Worm (Caenorhabditis elegans) whole organism, L4 larva: ENCODE results near the gene C45H4.14.

Experiments
- Y105C5A.15 ChIP-seq: fragments of 200-800 bp; sonication (Bioruptor generic); IDR thresholded peaks from 2 replicates; pipeline ENCODE4 v1.3.6; 2022; ENCODE audit warnings: missing genetic modification characterization, missing compliant biosample characterization
- ceh-28 ChIP-seq: fragments of 150-350 bp; optimal IDR thresholded peaks from 2 replicates; lab custom pipeline; 2014; ENCODE audit warnings: missing biosample characterization, missing genetic modification reagents, missing genetic modification characterization
- egl-27 ChIP-seq: sonication (generic microtip); optimal IDR thresholded peaks from 3 replicates; lab custom pipeline; 2017; ENCODE audit warnings: missing biosample characterization, missing genetic modification reagents, missing genetic modification characterization
- fkh-10 ChIP-seq: fragments of 150-350 bp; optimal IDR thresholded peaks from 2 replicates; lab custom pipeline; 2014; ENCODE audit warnings: missing biosample characterization, missing genetic modification reagents, missing genetic modification characterization
- hif-1 ChIP-seq, 2 experiments: sonication (generic microtip); optimal IDR thresholded peaks; 2 replicates each; lab custom pipeline; 2016 to 2017; ENCODE audit warnings: missing compliant biosample characterization in 2 of 2, missing genetic modification characterization in 2 of 2, missing genetic modification reagents in 2 of 2, missing genotype in 2 of 2, mild to moderate bottlenecking in 1 of 2
- jun-1 ChIP-seq: fragments of 150-350 bp; optimal IDR thresholded peaks from 2 replicates; lab custom pipeline; 2014; ENCODE audit warnings: missing biosample characterization, missing genetic modification reagents, missing genetic modification characterization
- mdl-1 ChIP-seq, 2 experiments: fragments of 150-350 bp in 1 of 2; sonication (generic microtip) in 1 of 2; optimal IDR thresholded peaks; 2 replicates each; lab custom pipeline; 2014 to 2017; ENCODE audit warnings: missing biosample characterization in 2 of 2, missing genetic modification characterization in 2 of 2
- nhr-77 ChIP-seq: fragments of 150-350 bp; optimal IDR thresholded peaks from 2 replicates; lab custom pipeline; 2014; ENCODE audit warnings: missing biosample characterization, missing genetic modification characterization
- pha-4 ChIP-seq, 2 experiments: fragments of 150-350 bp in 1 of 2; fragments of 200-800 bp in 1 of 2; sonication (Bioruptor generic) in 1 of 2; IDR thresholded peaks in 1 of 2; optimal IDR thresholded peaks in 1 of 2; 2 replicates each; pipeline versions ENCODE4 v1.3.6 to Lab custom; 2014 to 2022; ENCODE audit warnings: missing genetic modification characterization in 2 of 2, missing genetic modification reagents in 2 of 2, missing biosample characterization in 1 of 2, missing compliant biosample characterization in 1 of 2
- unc-130 ChIP-seq: sonication (generic microtip); optimal IDR thresholded peaks from 2 replicates; lab custom pipeline; 2016; ENCODE audit warnings: missing genetic modification reagents, missing genetic modification characterization, missing compliant biosample characterization

DNA sequence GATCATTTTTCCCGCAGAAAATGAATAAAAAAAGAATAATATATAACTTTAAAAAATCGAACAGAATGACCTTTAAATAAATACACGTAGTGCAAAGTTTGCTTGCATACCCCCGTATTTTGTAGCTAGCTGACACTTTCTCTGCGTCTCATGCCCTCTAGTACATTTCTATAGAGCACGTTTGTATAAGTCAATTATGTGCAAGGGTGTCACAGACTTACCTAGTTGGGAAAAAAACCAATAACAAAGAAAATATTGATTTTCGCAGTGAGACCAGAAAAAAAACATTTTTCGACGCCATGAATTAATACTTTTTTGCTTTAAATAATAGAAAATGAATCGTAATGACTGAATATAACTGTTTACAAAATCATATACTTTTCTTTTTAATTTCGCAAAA is 49.9 kb downstream of the C45H4.14 start, which contains the start of gene ckb-4:
- no peak for TF ChIP-seq ceh-28 (tag; lab: Kevin White, UChicago)
- no peak for TF ChIP-seq fkh-10
- peak; percentile 10 for TF ChIP-seq nhr-77 (tag; lab: Kevin White, UChicago)
- peak in 1 of 2 experiments; percentile 2 for TF ChIP-seq hif-1 (tag; optimal IDR thresholded peaks at IDR 0.05; lab: Kevin White, UChicago)
- no peak for TF ChIP-seq pha-4 (GFP tag; IDR thresholded peaks at IDR 0.05; lab: Robert Waterston, UW)
- TF ChIP-seq pha-4 (tag; optimal IDR thresholded peaks at IDR 0.05; lab: Kevin White, UChicago), result peak; percentile 44
- no peak for TF ChIP-seq mdl-1 (tag; optimal IDR thresholded peaks at IDR 0.05; lab: Kevin White, UChicago)
- TF ChIP-seq Y105C5A.15 (GFP tag; lab: Robert Waterston, UW), result no peak
- no peak for TF ChIP-seq egl-27
- no peak for TF ChIP-seq unc-130 (GFP tag; lab: Kevin White, UChicago)
- TF ChIP-seq jun-1 (tag; lab: Kevin White, UChicago), result no peak
